Worm (Caenorhabditis elegans) whole organism, late embryonic: ENCODE data around the gene cka-2.

Experiments
- ama-1 ChIP-seq: fragments of 150-350 bp; optimal IDR thresholded peaks from 2 replicates; lab custom pipeline; 2014
- ceh-34 ChIP-seq: sonication (generic microtip); optimal IDR thresholded peaks from 2 replicates; lab custom pipeline; 2016; ENCODE audit warnings: mild to moderate bottlenecking, missing genetic modification characterization, missing compliant biosample characterization
- ceh-9 ChIP-seq: sonication (generic microtip); optimal IDR thresholded peaks from 2 replicates; lab custom pipeline; 2016; ENCODE audit warnings: mild to moderate bottlenecking, missing genetic modification characterization, inconsistent platforms, missing compliant biosample characterization
- ets-4 ChIP-seq: sonication (generic microtip); optimal IDR thresholded peaks from 2 replicates; lab custom pipeline; 2016; ENCODE audit warnings: missing genetic modification characterization, missing compliant biosample characterization
- mec-3 ChIP-seq: sonication (generic microtip); optimal IDR thresholded peaks from 2 replicates; lab custom pipeline; 2016; ENCODE audit warnings: borderline replicate concordance, missing genetic modification characterization, missing compliant biosample characterization
- npax-4 ChIP-seq: sonication (generic microtip); optimal IDR thresholded peaks from 2 replicates; lab custom pipeline; 2016; ENCODE audit warnings: missing genetic modification characterization, missing compliant biosample characterization
- pag-3 ChIP-seq: sonication (generic microtip); optimal IDR thresholded peaks from 2 replicates; lab custom pipeline; 2016; ENCODE audit warnings: missing compliant biosample characterization, missing genetic modification characterization, borderline replicate concordance
- pqm-1 ChIP-seq: sonication (generic microtip); optimal IDR thresholded peaks from 2 replicates; lab custom pipeline; 2016; ENCODE audit warnings: missing genetic modification characterization, missing compliant biosample characterization
- syd-9 ChIP-seq: sonication (generic microtip); optimal IDR thresholded peaks from 2 replicates; lab custom pipeline; 2016; ENCODE audit warnings: mild to moderate bottlenecking, missing genetic modification characterization, moderate library complexity, missing compliant biosample characterization
- tbx-2 ChIP-seq: sonication (generic microtip); optimal IDR thresholded peaks from 2 replicates; lab custom pipeline; 2016; ENCODE audit warnings: missing genetic modification characterization, missing compliant biosample characterization
- zip-5 ChIP-seq: sonication (generic microtip); optimal IDR thresholded peaks from 2 replicates; lab custom pipeline; 2016; ENCODE audit warnings: missing genetic modification characterization, missing compliant biosample characterization

ce11 chrX:4255366-4255765 is 30.6 kb upstream of the cka-2 start:
- TF ChIP-seq pqm-1 (tag; lab: Kevin White, UChicago) (no peak), ets-4 (tag; lab: Kevin White, UChicago) (no peak), tbx-2 (tag; lab: Kevin White, UChicago) (no peak), npax-4 (tag; lab: Kevin White, UChicago) (no peak), syd-9 (tag; lab: Kevin White, UChicago) (no peak), ceh-34 (no peak), mec-3 (tag; lab: Kevin White, UChicago) (no peak), ceh-9 (no peak), ama-1 (lab: Kevin White, UChicago) (no peak), pag-3 (tag; lab: Kevin White, UChicago) (no peak), zip-5 (no peak)
